Fruit fly (Drosophila melanogaster) whole organism, prepupa: ENCODE measurements around the gene scf.

Experiments
- Blimp-1 ChIP-seq: fragments of 200-800 bp; sonication (Bioruptor generic); optimal IDR thresholded peaks from 3 replicates; lab custom pipeline; 2017; ENCODE audit warnings: missing biosample characterization, missing genetic modification characterization, mild to moderate bottlenecking, moderate library complexity, missing genetic modification reagents
- CG10631 ChIP-seq: fragments of 200-800 bp; sonication (Bioruptor generic); optimal IDR thresholded peaks from 2 replicates; lab custom pipeline; 2016; ENCODE audit warnings: missing biosample characterization, missing genetic modification characterization
- CG10669 ChIP-seq: fragments of 200-800 bp; sonication (Bioruptor generic); optimal IDR thresholded peaks from 3 replicates; lab custom pipeline; 2018; ENCODE audit warnings: missing biosample characterization, mild to moderate bottlenecking, missing genetic modification characterization, moderate library complexity
- CG11294 ChIP-seq: fragments of 200-800 bp; sonication (Bioruptor generic); IDR thresholded peaks from 2 replicates; pipeline ENCODE4 v1.3.6; 2022; ENCODE audit warnings: missing biosample characterization, missing genetic modification characterization
- CG11762 ChIP-seq: fragments of 200-800 bp; sonication (Bioruptor generic); optimal IDR thresholded peaks from 3 replicates; lab custom pipeline; 2016; ENCODE audit warnings: missing biosample characterization, missing genetic modification characterization; ENCODE audit not compliant: insufficient read depth
- CG15336 ChIP-seq: fragments of 200-800 bp; sonication (Bioruptor generic); IDR thresholded peaks from 2 replicates; pipeline ENCODE4 v1.3.6; 2022; ENCODE audit warnings: missing biosample characterization, missing genetic modification characterization
- CG1621 ChIP-seq: fragments of 200-800 bp; sonication (Bioruptor generic); optimal IDR thresholded peaks from 3 replicates; lab custom pipeline; 2018; ENCODE audit warnings: missing biosample characterization, mild to moderate bottlenecking, missing genetic modification characterization
- CG16779 ChIP-seq: fragments of 200-800 bp; sonication (Bioruptor generic); optimal IDR thresholded peaks from 3 replicates; lab custom pipeline; 2017; ENCODE audit warnings: missing biosample characterization, mild to moderate bottlenecking, missing genetic modification characterization
- CG3032 ChIP-seq: fragments of 200-800 bp; optimal IDR thresholded peaks from 2 replicates; lab custom pipeline; 2019; ENCODE audit warnings: missing biosample characterization, mild to moderate bottlenecking, missing genetic modification characterization, moderate library complexity
- CG31627 ChIP-seq: fragments of 200-800 bp; sonication (Bioruptor generic); optimal IDR thresholded peaks from 3 replicates; lab custom pipeline; 2016; ENCODE audit warnings: missing biosample characterization, missing genetic modification characterization
- CG3919 ChIP-seq: fragments of 200-800 bp; sonication (Bioruptor generic); optimal IDR thresholded peaks from 3 replicates; lab custom pipeline; 2016; ENCODE audit warnings: missing biosample characterization, missing genetic modification characterization
- CG4318 ChIP-seq: fragments of 200-800 bp; sonication (Bioruptor generic); optimal IDR thresholded peaks from 3 replicates; lab custom pipeline; 2017; ENCODE audit warnings: missing biosample characterization, mild to moderate bottlenecking, missing genetic modification characterization
- CG6163 ChIP-seq: fragments of 200-800 bp; sonication (Bioruptor generic); IDR thresholded peaks from 3 replicates; pipeline ENCODE4 v1.3.6; 2022; ENCODE audit warnings: missing biosample characterization, missing genetic modification characterization
- CG6276 ChIP-seq: fragments of 200-800 bp; sonication (Bioruptor generic); optimal IDR thresholded peaks from 2 replicates; lab custom pipeline; 2017; ENCODE audit warnings: missing biosample characterization, mild to moderate bottlenecking, missing genetic modification characterization
- CG6792 ChIP-seq: fragments of 200-800 bp; sonication (Bioruptor generic); optimal IDR thresholded peaks from 3 replicates; lab custom pipeline; 2016; ENCODE audit warnings: missing biosample characterization, missing genetic modification characterization
- CG6854 ChIP-seq: fragments of 200-800 bp; sonication (Bioruptor generic); optimal IDR thresholded peaks from 2 replicates; lab custom pipeline; 2017; ENCODE audit warnings: missing biosample characterization, mild to moderate bottlenecking, missing genetic modification characterization
- CG8319 ChIP-seq: fragments of 200-800 bp; sonication (Bioruptor generic); optimal IDR thresholded peaks from 3 replicates; lab custom pipeline; 2016; ENCODE audit warnings: missing biosample characterization, missing genetic modification characterization
- CG8632 ChIP-seq: fragments of 200-800 bp; sonication (Bioruptor generic); optimal IDR thresholded peaks from 3 replicates; lab custom pipeline; 2016; ENCODE audit warnings: missing biosample characterization, missing genetic modification characterization
- CG9139 ChIP-seq: fragments of 200-800 bp; sonication (Bioruptor generic); optimal IDR thresholded peaks from 3 replicates; lab custom pipeline; 2017; ENCODE audit warnings: missing biosample characterization, mild to moderate bottlenecking, missing genetic modification characterization
- Eip78C ChIP-seq: fragments of 200-800 bp; sonication (Bioruptor generic); peaks from one replicate; lab custom pipeline; 2016; ENCODE audit warnings: missing biosample characterization, missing genetic modification characterization
- Eip93F ChIP-seq: fragments of 200-800 bp; sonication (Bioruptor generic); optimal IDR thresholded peaks from 2 replicates; lab custom pipeline; 2016; ENCODE audit warnings: missing biosample characterization, mild to moderate bottlenecking, missing genetic modification characterization
- Ets21C ChIP-seq: fragments of 200-800 bp; sonication (Bioruptor generic); optimal IDR thresholded peaks from 3 replicates; lab custom pipeline; 2016; ENCODE audit warnings: missing biosample characterization, missing genetic modification characterization
- Hr39 ChIP-seq: fragments of 200-800 bp; sonication (Bioruptor generic); optimal IDR thresholded peaks from 2 replicates; lab custom pipeline; 2016; ENCODE audit warnings: missing biosample characterization, missing genetic modification characterization
- Hr4 ChIP-seq: fragments of 200-800 bp; sonication (Bioruptor generic); optimal IDR thresholded peaks from 3 replicates; lab custom pipeline; 2016; ENCODE audit warnings: missing biosample characterization, missing genetic modification characterization
- Lpt ChIP-seq: fragments of 200-800 bp; sonication (Bioruptor generic); optimal IDR thresholded peaks from 3 replicates; lab custom pipeline; 2016; ENCODE audit warnings: missing biosample characterization, missing genetic modification characterization
- Met ChIP-seq: fragments of 200-800 bp; sonication (Bioruptor generic); optimal IDR thresholded peaks from 3 replicates; lab custom pipeline; 2016; ENCODE audit warnings: missing biosample characterization, missing genetic modification characterization
- OdsH ChIP-seq: fragments of 200-800 bp; sonication (Bioruptor generic); optimal IDR thresholded peaks from 3 replicates; lab custom pipeline; 2016; ENCODE audit warnings: missing biosample characterization, missing genetic modification characterization
- Smox ChIP-seq: fragments of 200-800 bp; sonication (Bioruptor generic); optimal IDR thresholded peaks from 3 replicates; lab custom pipeline; 2016; ENCODE audit warnings: missing biosample characterization, missing genetic modification characterization
- Sox102F ChIP-seq: fragments of 200-800 bp; sonication (Bioruptor generic); optimal IDR thresholded peaks from 2 replicates; lab custom pipeline; 2016; ENCODE audit warnings: missing biosample characterization, mild to moderate bottlenecking, missing genetic modification characterization
- acj6 ChIP-seq: fragments of 200-800 bp; sonication (Bioruptor generic); optimal IDR thresholded peaks from 3 replicates; lab custom pipeline; 2016; ENCODE audit warnings: missing biosample characterization, missing genetic modification characterization
- cyc ChIP-seq: fragments of 200-800 bp; sonication (Bioruptor generic); optimal IDR thresholded peaks from 3 replicates; lab custom pipeline; 2016; ENCODE audit warnings: missing biosample characterization, missing genetic modification characterization
- dac ChIP-seq: fragments of 200-800 bp; sonication (Bioruptor generic); optimal IDR thresholded peaks from 2 replicates; lab custom pipeline; 2017; ENCODE audit warnings: missing biosample characterization, mild to moderate bottlenecking, missing genetic modification characterization
- dsx ChIP-seq: fragments of 200-800 bp; optimal IDR thresholded peaks from 3 replicates; lab custom pipeline; 2019; ENCODE audit warnings: missing biosample characterization, mild to moderate bottlenecking, missing genetic modification characterization, moderate library complexity; ENCODE audit not compliant: poor library complexity, severe bottlenecking
- eg ChIP-seq: fragments of 200-800 bp; sonication (Bioruptor generic); IDR thresholded peaks from 3 replicates; pipeline ENCODE4 v1.3.6; 2022; ENCODE audit warnings: missing biosample characterization, missing genetic modification characterization
- esn ChIP-seq: fragments of 200-800 bp; sonication (Bioruptor generic); optimal IDR thresholded peaks from 2 replicates; lab custom pipeline; 2016; ENCODE audit warnings: missing biosample characterization, mild to moderate bottlenecking, missing genetic modification characterization, moderate library complexity
- fd59A ChIP-seq: fragments of 200-800 bp; sonication (Bioruptor generic); optimal IDR thresholded peaks from 2 replicates; lab custom pipeline; 2017; ENCODE audit warnings: missing biosample characterization, mild to moderate bottlenecking, missing genetic modification characterization, missing genetic modification reagents
- fkh ChIP-seq: fragments of 200-800 bp; sonication (Bioruptor generic); optimal IDR thresholded peaks from 3 replicates; lab custom pipeline; 2017; ENCODE audit warnings: missing biosample characterization, mild to moderate bottlenecking, missing genetic modification characterization, moderate library complexity
- lz ChIP-seq: fragments of 200-800 bp; sonication (Bioruptor generic); optimal IDR thresholded peaks from 3 replicates; lab custom pipeline; 2016; ENCODE audit warnings: missing biosample characterization, missing genetic modification characterization
- pdm3 ChIP-seq: fragments of 200-800 bp; sonication (Bioruptor generic); optimal IDR thresholded peaks from 3 replicates; lab custom pipeline; 2016; ENCODE audit warnings: missing biosample characterization, missing genetic modification characterization
- salr ChIP-seq, 2 experiments: fragments of 200-800 bp; sonication (Bioruptor generic); optimal IDR thresholded peaks; 3 replicates each; lab custom pipeline; 2016 to 2018; ENCODE audit warnings: missing biosample characterization in 2 of 2, missing genetic modification characterization in 2 of 2, mild to moderate bottlenecking in 1 of 2
- svp ChIP-seq: fragments of 200-800 bp; sonication (Bioruptor generic); peaks from one replicate; lab custom pipeline; 2016; ENCODE audit warnings: missing biosample characterization, missing genetic modification characterization
- topi ChIP-seq: fragments of 200-800 bp; sonication (Bioruptor generic); optimal IDR thresholded peaks from 3 replicates; lab custom pipeline; 2016; ENCODE audit warnings: missing biosample characterization, missing genetic modification characterization
- vri ChIP-seq: fragments of 200-800 bp; sonication (Bioruptor generic); optimal IDR thresholded peaks from 3 replicates; lab custom pipeline; 2016; ENCODE audit warnings: missing biosample characterization, mild to moderate bottlenecking, missing genetic modification characterization

The scf gene

DNA sequence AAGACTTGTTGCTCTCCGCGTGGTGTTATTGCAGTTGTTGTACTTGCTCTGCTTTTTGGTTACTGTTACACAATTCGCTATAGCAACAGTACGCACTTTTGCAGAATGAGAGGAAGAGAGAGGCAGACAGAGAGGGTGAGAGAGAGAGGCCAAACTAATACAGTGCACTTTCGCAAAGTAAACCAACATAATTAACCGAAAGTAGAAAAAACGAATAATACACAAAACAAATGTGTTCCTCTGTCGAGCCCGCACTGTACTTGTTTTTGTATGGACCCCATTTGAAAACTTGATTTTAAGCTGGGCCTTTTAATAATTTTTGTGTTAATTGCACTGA is 36.9 kb downstream of the scf start (continued):
- TF ChIP-seq dac (GFP tag; lab: Kevin White, UChicago) (peak; percentile 27), CG16779 (tag; lab: Kevin White, UChicago) (no peak), CG9139 (GFP tag; lab: Kevin White, UChicago) (no peak), eg (GFP tag; lab: Robert Waterston, UW) (peak; percentile 85), pdm3 (peak; percentile 60), CG8319 (no peak), topi (GFP tag; lab: Kevin White, UChicago) (peak; percentile 63)

DNA sequence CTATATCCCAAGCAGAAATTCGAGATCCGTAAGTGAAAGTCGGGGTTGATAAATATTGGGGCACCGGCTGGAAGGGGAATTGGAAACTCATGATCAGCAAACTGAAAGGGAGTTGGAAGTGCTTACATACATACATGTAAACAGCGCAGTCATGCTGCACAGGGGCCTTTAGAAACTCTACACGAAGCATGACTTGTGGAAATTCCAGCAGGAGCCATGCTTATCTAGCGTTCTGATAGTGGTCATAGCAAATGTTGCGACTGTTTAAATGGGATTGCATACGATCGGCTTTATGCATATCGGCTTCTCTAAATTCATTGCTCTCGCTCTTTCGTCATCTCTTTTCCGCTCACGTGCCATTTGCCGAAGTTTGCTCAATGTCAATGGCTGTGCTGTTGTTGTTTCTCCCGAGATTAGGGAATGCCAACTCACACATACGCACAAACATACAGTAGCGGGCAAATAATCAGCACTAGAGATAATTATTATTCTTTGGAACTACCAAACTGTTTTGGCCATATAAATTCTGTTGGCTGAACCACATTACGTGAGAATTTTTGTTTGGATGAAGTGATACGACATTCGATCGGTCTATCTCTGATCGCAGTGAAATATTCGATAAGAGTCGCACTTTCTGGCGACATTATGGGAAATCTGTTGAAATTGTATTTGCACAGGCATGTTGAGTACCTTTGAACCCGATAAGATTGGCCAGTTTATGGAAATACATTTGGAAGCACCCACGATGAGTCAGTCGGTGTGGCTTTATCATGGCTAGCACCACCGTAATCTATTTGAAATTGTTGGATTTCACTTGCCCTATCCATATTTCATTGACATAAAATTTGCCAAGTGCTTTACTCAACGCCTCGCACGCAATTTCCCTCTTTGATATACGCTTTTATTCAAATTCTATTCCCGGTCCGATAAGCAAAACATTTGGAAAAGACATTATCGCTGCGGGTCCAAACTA is 37.8 kb downstream of the scf start:
- no peak for TF ChIP-seq CG1621
- peak; percentile 44; the same call in 2 of the 3 replicates for TF ChIP-seq CG6163 (GFP tag; lab: Robert Waterston, UW)
- TF ChIP-seq topi (GFP tag; lab: Kevin White, UChicago) = peak; percentile 23
- TF ChIP-seq CG4318 = no peak
- peak; percentile 70 for TF ChIP-seq Eip93F (GFP tag; lab: Kevin White, UChicago)
- TF ChIP-seq fkh (GFP tag; lab: Kevin White, UChicago) = peak; percentile 36
- TF ChIP-seq vri = peak; percentile 91
- no peak for TF ChIP-seq OdsH (GFP tag; lab: Kevin White, UChicago)
- no peak for TF ChIP-seq pdm3
- TF ChIP-seq Hr39 (GFP tag; lab: Kevin White, UChicago) = peak; percentile 14
- TF ChIP-seq CG31627 (GFP tag; lab: Kevin White, UChicago) = peak; percentile 38
- no peak for TF ChIP-seq CG10631
- TF ChIP-seq CG3919 (GFP tag; lab: Kevin White, UChicago) = no peak
- peak; percentile 64 for TF ChIP-seq Eip78C
- peak; percentile 53; the same call in 2 of the 3 replicates for TF ChIP-seq eg (GFP tag; lab: Robert Waterston, UW)
- TF ChIP-seq CG11294 (GFP tag; lab: Robert Waterston, UW) = no peak
- TF ChIP-seq CG8632 (GFP tag; lab: Kevin White, UChicago) = no peak
- TF ChIP-seq CG15336 (GFP tag; lab: Robert Waterston, UW) = peak; percentile 27; the same call in 1 of the 2 replicates
- TF ChIP-seq Lpt (GFP tag; lab: Kevin White, UChicago) = no peak
- peak; percentile 7 for TF ChIP-seq cyc (GFP tag; lab: Kevin White, UChicago)
- TF ChIP-seq svp (GFP tag; lab: Kevin White, UChicago) = peak; percentile 92
- TF ChIP-seq CG6792 (GFP tag; lab: Kevin White, UChicago) = no peak
- no peak for TF ChIP-seq CG9139 (GFP tag; lab: Kevin White, UChicago)
- TF ChIP-seq CG6276 (GFP tag; lab: Kevin White, UChicago) = no peak
- peak; percentile 29 for TF ChIP-seq esn

DNA sequence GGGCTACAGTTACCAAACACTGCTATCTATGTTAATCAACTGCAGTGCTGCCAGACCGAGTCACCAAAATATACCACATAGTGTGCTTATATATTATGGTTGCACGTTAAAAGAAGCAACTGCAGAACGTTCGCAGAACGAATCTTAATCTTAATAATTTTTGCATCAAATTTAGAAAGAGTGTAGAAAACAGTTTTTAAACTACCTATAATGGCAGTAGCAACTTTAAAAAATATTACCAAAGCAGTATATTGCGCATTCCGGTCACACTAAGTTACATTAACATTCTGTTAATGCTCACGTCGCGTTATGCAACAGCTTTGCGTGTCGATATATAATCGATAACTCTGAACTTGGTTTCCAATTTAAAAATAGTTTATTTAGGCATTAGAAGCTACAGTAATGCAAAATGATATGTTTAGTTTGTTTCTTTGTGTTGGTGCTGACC is 43.7 kb downstream of the scf start, which contains the start of gene indra:
Gene indra (minus strand): TSS at position 271 of the 448 bp plus-strand sequence.
- no peak for TF ChIP-seq CG6854 (GFP tag; lab: Kevin White, UChicago)
- TF ChIP-seq acj6 (GFP tag; lab: Kevin White, UChicago) = no peak
- TF ChIP-seq eg (GFP tag; lab: Robert Waterston, UW) = peak; percentile 48; the same call in 2 of the 3 replicates
- TF ChIP-seq cyc (GFP tag; lab: Kevin White, UChicago) = peak; percentile 66
- TF ChIP-seq CG11762 (GFP tag; lab: Kevin White, UChicago) = peak; percentile 7
- TF ChIP-seq fd59A = no peak
- no peak for TF ChIP-seq dsx (GFP tag; lab: Kevin White, UChicago)
- peak; percentile 64 for TF ChIP-seq lz (GFP tag; lab: Kevin White, UChicago)
- TF ChIP-seq CG3032 (tag; lab: Kevin White, UChicago) = peak; percentile 49
- TF ChIP-seq Hr39 (GFP tag; lab: Kevin White, UChicago) = no peak
- TF ChIP-seq CG9139 (GFP tag; lab: Kevin White, UChicago) = no peak
- no peak for TF ChIP-seq pdm3
- TF ChIP-seq CG8632 (GFP tag; lab: Kevin White, UChicago) = no peak
- no peak for TF ChIP-seq Sox102F (GFP tag; lab: Kevin White, UChicago)
- TF ChIP-seq CG10631 = no peak
- TF ChIP-seq fkh (GFP tag; lab: Kevin White, UChicago) = peak; percentile 43
- no peak for TF ChIP-seq CG8319
- no peak for TF ChIP-seq Smox
- peak; percentile 71 for TF ChIP-seq Eip78C
- no peak for TF ChIP-seq Blimp-1 (GFP tag; lab: Kevin White, UChicago)
- TF ChIP-seq CG11294 (GFP tag; lab: Robert Waterston, UW) = 0 out of 2 replicates have a peak, but pooled peaks have one; percentile 36
- TF ChIP-seq dac (GFP tag; lab: Kevin White, UChicago) = no peak
- peak; percentile 70 for TF ChIP-seq svp (GFP tag; lab: Kevin White, UChicago)
- no peak for TF ChIP-seq Met (GFP tag; lab: Kevin White, UChicago)
- no peak for TF ChIP-seq CG6276 (GFP tag; lab: Kevin White, UChicago)
- no peak for TF ChIP-seq topi (GFP tag; lab: Kevin White, UChicago)
- no peak for TF ChIP-seq CG10669 (GFP tag; lab: Kevin White, UChicago)
- TF ChIP-seq Ets21C (GFP tag; lab: Kevin White, UChicago) = no peak
- no peak for TF ChIP-seq salr (GFP tag; optimal IDR thresholded peaks at IDR 0.05; lab: Kevin White, UChicago)
- no peak for TF ChIP-seq CG1621
- TF ChIP-seq vri = peak; percentile 94
- TF ChIP-seq Hr4 (GFP tag; lab: Kevin White, UChicago) = no peak
